Worm (Caenorhabditis elegans) whole organism, L2 larva: ENCODE measurements around the gene sec-15.
A peak's percentile ranks its signal among the peaks of the same experiment; 100 is the strongest.

Experiments
- C34F6.9 ChIP-seq: fragments of 150-350 bp; optimal IDR thresholded peaks from 2 replicates; lab custom pipeline; 2014; ENCODE audit warnings: missing biosample characterization, missing genetic modification characterization
- F13H6.1 ChIP-seq: sonication (generic microtip); optimal IDR thresholded peaks from 2 replicates; lab custom pipeline; 2016; ENCODE audit warnings: missing genetic modification characterization, missing compliant biosample characterization
- R02D3.7 ChIP-seq: fragments of 150-350 bp; optimal IDR thresholded peaks from 2 replicates; lab custom pipeline; 2014; ENCODE audit warnings: missing biosample characterization, missing genetic modification characterization
- Y55F3AM.14 ChIP-seq: fragments of 200-800 bp; sonication (Bioruptor generic); optimal IDR thresholded peaks from 2 replicates; lab custom pipeline; 2018; ENCODE audit warnings: mild to moderate bottlenecking, missing genetic modification characterization, missing compliant biosample characterization
- ZK546.5 ChIP-seq: sonication (generic microtip); optimal IDR thresholded peaks from 2 replicates; lab custom pipeline; 2017; ENCODE audit warnings: missing biosample characterization, missing genetic modification characterization
- alr-1 ChIP-seq: fragments of 150-350 bp; optimal IDR thresholded peaks from 2 replicates; lab custom pipeline; 2014; ENCODE audit warnings: missing biosample characterization, missing genetic modification characterization
- aly-2 ChIP-seq: fragments of 150-350 bp; optimal IDR thresholded peaks from 2 replicates; lab custom pipeline; 2014; ENCODE audit warnings: missing biosample characterization, missing genetic modification characterization
- ama-1 ChIP-seq: fragments of 150-350 bp; optimal IDR thresholded peaks from 2 replicates; lab custom pipeline; 2018; ENCODE audit warnings: inconsistent platforms
- ceh-16 ChIP-seq: fragments of 150-350 bp; optimal IDR thresholded peaks from 2 replicates; lab custom pipeline; 2014; ENCODE audit warnings: missing biosample characterization, missing genetic modification characterization
- dmd-4 ChIP-seq: sonication (generic microtip); optimal IDR thresholded peaks from 2 replicates; lab custom pipeline; 2017; ENCODE audit warnings: missing biosample characterization, missing genetic modification characterization
- elt-1 ChIP-seq: fragments of 150-350 bp; optimal IDR thresholded peaks from 2 replicates; lab custom pipeline; 2014; ENCODE audit warnings: missing biosample characterization, missing genetic modification characterization
- gmeb-1 ChIP-seq: fragments of 150-350 bp; optimal IDR thresholded peaks from 2 replicates; lab custom pipeline; 2014; ENCODE audit warnings: missing biosample characterization, missing genetic modification characterization
- lin-13 ChIP-seq: fragments of 150-350 bp; optimal IDR thresholded peaks from 2 replicates; lab custom pipeline; 2014; ENCODE audit warnings: missing biosample characterization, missing genetic modification reagents, missing genetic modification characterization
- lin-39 ChIP-seq: fragments of 150-350 bp; optimal IDR thresholded peaks from 2 replicates; lab custom pipeline; 2014; ENCODE audit warnings: missing biosample characterization, missing genetic modification reagents, missing genetic modification characterization
- mab-5 ChIP-seq: fragments of 150-350 bp; optimal IDR thresholded peaks from 2 replicates; lab custom pipeline; 2014; ENCODE audit warnings: missing biosample characterization, missing genetic modification characterization
- mbf-1 ChIP-seq: sonication (generic microtip); optimal IDR thresholded peaks from 2 replicates; lab custom pipeline; 2017; ENCODE audit warnings: missing biosample characterization, missing genetic modification characterization
- mdl-1 ChIP-seq, 2 experiments: fragments of 150-350 bp in 1 of 2; sonication (generic microtip) in 1 of 2; optimal IDR thresholded peaks; 2 replicates each; lab custom pipeline; 2017; ENCODE audit warnings: missing biosample characterization in 2 of 2, missing genetic modification characterization in 2 of 2
- nhr-12 ChIP-seq: fragments of 150-350 bp; optimal IDR thresholded peaks from 2 replicates; lab custom pipeline; 2014; ENCODE audit warnings: missing biosample characterization, missing genetic modification characterization
- nhr-129 ChIP-seq: fragments of 150-350 bp; optimal IDR thresholded peaks from 2 replicates; lab custom pipeline; 2014; ENCODE audit warnings: missing biosample characterization, missing genetic modification characterization
- nhr-21 ChIP-seq: fragments of 150-350 bp; optimal IDR thresholded peaks from 2 replicates; lab custom pipeline; 2014; ENCODE audit warnings: missing biosample characterization, missing genetic modification characterization
- nhr-23 ChIP-seq: fragments of 150-350 bp; optimal IDR thresholded peaks from 2 replicates; lab custom pipeline; 2014; ENCODE audit warnings: missing biosample characterization, missing genetic modification reagents, missing genetic modification characterization
- nhr-237 ChIP-seq: fragments of 150-350 bp; optimal IDR thresholded peaks from 2 replicates; lab custom pipeline; 2014; ENCODE audit warnings: missing biosample characterization, missing genetic modification characterization
- nhr-25 ChIP-seq: fragments of 150-350 bp; sonication (generic microtip); optimal IDR thresholded peaks from 3 replicates; lab custom pipeline; 2014; ENCODE audit warnings: missing biosample characterization, missing genetic modification characterization
- nhr-6 ChIP-seq: fragments of 150-350 bp; optimal IDR thresholded peaks from 2 replicates; lab custom pipeline; 2014; ENCODE audit warnings: missing biosample characterization, missing genetic modification characterization
- sma-9 ChIP-seq, 2 experiments: fragments of 150-350 bp in 1 of 2; sonication (generic microtip) in 1 of 2; optimal IDR thresholded peaks; 2 replicates each; lab custom pipeline; 2014 to 2016; ENCODE audit warnings: missing genetic modification characterization in 2 of 2, mild to moderate bottlenecking in 1 of 2, missing biosample characterization in 1 of 2, missing compliant biosample characterization in 1 of 2, missing genetic modification reagents in 1 of 2, moderate library complexity in 1 of 2
- unc-55 ChIP-seq: fragments of 150-350 bp; sonication (generic microtip); optimal IDR thresholded peaks from 3 replicates; lab custom pipeline; 2014; ENCODE audit warnings: missing biosample characterization, missing genetic modification reagents, missing genetic modification characterization
- unc-62 ChIP-seq: fragments of 150-350 bp; optimal IDR thresholded peaks from 2 replicates; lab custom pipeline; 2014; ENCODE audit warnings: missing biosample characterization, missing genetic modification reagents, missing genetic modification characterization
- zag-1 ChIP-seq: fragments of 150-350 bp; optimal IDR thresholded peaks from 2 replicates; lab custom pipeline; 2014; ENCODE audit warnings: missing biosample characterization, missing genetic modification characterization
- ztf-1 ChIP-seq: fragments of 200-800 bp; sonication (Bioruptor generic); conservative IDR thresholded peaks from 2 replicates; pipeline ENCODE4 v1.3.6; 2022; ENCODE audit warnings: missing genetic modification characterization, missing compliant biosample characterization

sec-15 gene

DNA sequence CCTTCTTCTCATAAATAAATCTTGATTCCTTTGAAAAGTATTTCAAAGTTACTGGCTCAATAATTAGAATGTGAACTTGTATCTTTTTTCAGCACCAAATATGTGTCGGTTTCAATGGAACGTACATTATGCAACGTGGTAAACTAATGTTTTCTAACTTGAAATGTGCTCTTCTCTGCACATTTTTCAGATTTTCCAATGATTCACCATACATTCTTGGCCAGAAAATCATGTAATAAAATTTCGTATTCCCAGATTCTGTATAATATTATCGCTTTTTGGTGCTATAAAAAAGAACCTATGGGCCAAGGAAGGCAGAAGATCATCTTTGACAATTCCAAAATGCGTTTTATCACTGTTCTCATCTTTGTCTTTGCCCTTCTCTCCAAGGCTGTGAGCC, 25.4 kb upstream of the sec-15 start, which contains the start of gene C06E2.9:
TSS of gene C06E2.9 (plus strand) at position 301 of the 400 bp plus-strand sequence.
- TF ChIP-seq nhr-237 (tag; lab: Kevin White, UChicago) (no peak), lin-13 (GFP tag; lab: Kevin White, UChicago) (no peak), alr-1 (tag; lab: Kevin White, UChicago) (no peak), sma-9 (GFP tag; optimal IDR thresholded peaks at IDR 0.05; lab: Kevin White, UChicago) (no peak), sma-9 (tag; optimal IDR thresholded peaks at IDR 0.05; lab: Kevin White, UChicago) (no peak), nhr-23 (tag; lab: Kevin White, UChicago) (no peak), nhr-21 (no peak), mab-5 (tag; lab: Kevin White, UChicago) (no peak), unc-62 (GFP tag; lab: Kevin White, UChicago) (no peak)

DNA sequence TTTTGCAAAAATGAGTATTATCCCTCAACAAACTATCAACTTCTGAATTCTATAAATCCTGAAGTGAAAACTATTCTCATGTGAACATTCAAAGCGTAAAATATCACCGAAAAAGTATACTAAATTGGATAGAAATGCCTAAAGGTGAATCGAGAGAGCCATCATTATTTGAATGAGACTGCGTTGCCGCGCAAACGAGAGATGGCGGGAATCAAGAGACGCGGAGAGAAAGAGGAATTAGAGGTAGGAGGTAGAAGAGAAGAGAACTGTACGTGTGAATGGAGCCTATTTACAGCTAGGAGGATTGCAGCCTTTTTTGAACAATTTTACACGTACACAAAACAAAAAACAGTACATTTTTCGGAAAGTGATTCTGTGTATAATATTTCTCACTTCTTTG, 24.0 kb upstream of the sec-15 start:
- TF ChIP-seq lin-39 (no peak), C34F6.9 (tag; lab: Kevin White, UChicago) (no peak), sma-9 (GFP tag; optimal IDR thresholded peaks at IDR 0.05; lab: Kevin White, UChicago) (no peak), sma-9 (tag; optimal IDR thresholded peaks at IDR 0.05; lab: Kevin White, UChicago) (no peak), elt-1 (no peak)

DNA sequence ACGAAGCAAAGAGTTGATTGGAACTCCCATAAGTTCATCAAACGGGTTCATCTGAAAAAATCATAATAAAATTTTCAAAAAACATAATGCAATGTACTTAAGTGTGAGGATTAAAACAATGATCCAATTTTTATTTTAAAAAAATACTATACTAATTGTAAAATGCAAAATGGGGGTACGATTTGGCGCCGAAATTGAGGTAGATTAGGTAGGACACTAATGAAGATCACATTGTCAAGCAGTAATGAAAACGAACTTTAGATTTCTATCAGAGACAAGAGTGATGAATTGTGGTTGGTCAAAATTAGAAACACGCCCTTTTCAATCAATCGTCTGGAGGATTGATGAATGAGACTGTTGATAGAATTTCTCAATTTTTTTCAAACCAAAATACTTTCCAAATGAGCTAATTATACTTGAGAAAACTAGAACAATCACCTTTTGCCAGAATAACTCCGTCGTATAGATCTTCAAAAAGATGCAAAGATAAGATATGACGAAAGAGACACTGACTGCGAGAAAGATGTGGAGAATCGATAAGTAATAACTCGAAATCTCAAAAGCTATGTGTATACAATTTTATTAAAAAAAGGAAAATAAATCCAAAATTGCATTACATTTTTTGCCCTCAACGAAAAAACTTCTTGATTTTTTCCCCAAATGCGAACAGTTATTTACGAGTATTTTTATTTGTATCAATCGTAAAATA, 22.5 kb upstream of the sec-15 start, which contains the start of gene C06E2.5:
TSS of gene C06E2.5 (minus strand) at position 51 of the 709 bp plus-strand sequence.
- TF ChIP-seq elt-1 (peak; percentile 90), nhr-129 (tag; lab: Kevin White, UChicago) (no peak)

- TF ChIP-seq nhr-23 (tag; lab: Kevin White, UChicago), result no peak
- no peak for TF ChIP-seq zag-1 (tag; lab: Kevin White, UChicago)
- TF ChIP-seq C34F6.9 (tag; lab: Kevin White, UChicago), result no peak
- TF ChIP-seq dmd-4 (tag; lab: Kevin White, UChicago), result no peak
- no peak for TF ChIP-seq ZK546.5 (tag; lab: Kevin White, UChicago)
- no peak for TF ChIP-seq F13H6.1 (tag; lab: Kevin White, UChicago)
- TF ChIP-seq nhr-25, result no peak
- TF ChIP-seq lin-13 (GFP tag; lab: Kevin White, UChicago), result no peak
- TF ChIP-seq Y55F3AM.14 (GFP tag; lab: Kevin White, UChicago), result no peak
- TF ChIP-seq unc-62 (GFP tag; lab: Kevin White, UChicago), result no peak
- no peak for TF ChIP-seq ceh-16 (tag; lab: Kevin White, UChicago)
- TF ChIP-seq mab-5 (tag; lab: Kevin White, UChicago), result no peak
- TF ChIP-seq nhr-12 (tag; lab: Kevin White, UChicago), result no peak
- no peak for TF ChIP-seq gmeb-1
- no peak for TF ChIP-seq unc-55 (GFP tag; lab: Kevin White, UChicago)
- TF ChIP-seq nhr-129 (tag; lab: Kevin White, UChicago), result no peak
- TF ChIP-seq aly-2 (tag; lab: Kevin White, UChicago), result no peak
- no peak for TF ChIP-seq mbf-1 (tag; lab: Kevin White, UChicago)
- TF ChIP-seq mdl-1 (tag; optimal IDR thresholded peaks at IDR 0.05; lab: Kevin White, UChicago), result no peak
These were observed 18.9 kb upstream of the sec-15 start for ce11 chrX:8854409-8854808.

ce11 chrX:8853524-8853923, 18.0 kb upstream of the sec-15 start, which contains the start of gene sprp-4:
sprp-4 (minus strand) TSS chrX:8853624.
- TF ChIP-seq lin-39 (no peak), gmeb-1 (no peak), unc-55 (GFP tag; lab: Kevin White, UChicago) (no peak), ztf-1 (no peak), Y55F3AM.14 (GFP tag; lab: Kevin White, UChicago) (no peak), lin-13 (GFP tag; lab: Kevin White, UChicago) (no peak), nhr-6 (tag; lab: Kevin White, UChicago) (no peak), nhr-23 (tag; lab: Kevin White, UChicago) (no peak), ama-1 (no peak), R02D3.7 (no peak)
